Worm (Caenorhabditis elegans) whole organism, L2 larva: Measurements from ENCODE around the gene vps-11.
A peak's percentile ranks its signal among the peaks of the same experiment; 100 is the strongest.

Experiments
- C34F6.9 ChIP-seq: fragments of 150-350 bp; optimal IDR thresholded peaks from 2 replicates; lab custom pipeline; 2014; ENCODE audit warnings: missing biosample characterization, missing genetic modification characterization
- F13H6.1 ChIP-seq: sonication (generic microtip); optimal IDR thresholded peaks from 2 replicates; lab custom pipeline; 2016; ENCODE audit warnings: missing genetic modification characterization, missing compliant biosample characterization
- R02D3.7 ChIP-seq: fragments of 150-350 bp; optimal IDR thresholded peaks from 2 replicates; lab custom pipeline; 2014; ENCODE audit warnings: missing biosample characterization, missing genetic modification characterization
- Y55F3AM.14 ChIP-seq: fragments of 200-800 bp; sonication (Bioruptor generic); optimal IDR thresholded peaks from 2 replicates; lab custom pipeline; 2018; ENCODE audit warnings: mild to moderate bottlenecking, missing genetic modification characterization, missing compliant biosample characterization
- ZK546.5 ChIP-seq: sonication (generic microtip); optimal IDR thresholded peaks from 2 replicates; lab custom pipeline; 2017; ENCODE audit warnings: missing biosample characterization, missing genetic modification characterization
- alr-1 ChIP-seq: fragments of 150-350 bp; optimal IDR thresholded peaks from 2 replicates; lab custom pipeline; 2014; ENCODE audit warnings: missing biosample characterization, missing genetic modification characterization
- aly-2 ChIP-seq: fragments of 150-350 bp; optimal IDR thresholded peaks from 2 replicates; lab custom pipeline; 2014; ENCODE audit warnings: missing biosample characterization, missing genetic modification characterization
- ama-1 ChIP-seq: fragments of 150-350 bp; optimal IDR thresholded peaks from 2 replicates; lab custom pipeline; 2018; ENCODE audit warnings: inconsistent platforms
- blmp-1 ChIP-seq: sonication (generic microtip); optimal IDR thresholded peaks from 2 replicates; lab custom pipeline; 2017; ENCODE audit warnings: missing genetic modification characterization, mild to moderate bottlenecking, missing compliant biosample characterization, antibody characterized with exemption, moderate library complexity; ENCODE audit not compliant: insufficient read depth
- ceh-16 ChIP-seq: fragments of 150-350 bp; optimal IDR thresholded peaks from 2 replicates; lab custom pipeline; 2014; ENCODE audit warnings: missing biosample characterization, missing genetic modification characterization
- ceh-82 ChIP-seq: fragments of 150-350 bp; optimal IDR thresholded peaks from 2 replicates; lab custom pipeline; 2014; ENCODE audit warnings: missing biosample characterization, missing genetic modification characterization
- crh-2 ChIP-seq: sonication (generic microtip); optimal IDR thresholded peaks from 2 replicates; lab custom pipeline; 2017; ENCODE audit warnings: missing biosample characterization, missing genetic modification characterization
- dmd-4 ChIP-seq: sonication (generic microtip); optimal IDR thresholded peaks from 2 replicates; lab custom pipeline; 2017; ENCODE audit warnings: missing biosample characterization, missing genetic modification characterization
- egl-27 ChIP-seq: sonication (generic microtip); optimal IDR thresholded peaks from 3 replicates; lab custom pipeline; 2017; ENCODE audit warnings: missing biosample characterization, missing genetic modification reagents, missing genetic modification characterization
- elt-1 ChIP-seq: fragments of 150-350 bp; optimal IDR thresholded peaks from 2 replicates; lab custom pipeline; 2014; ENCODE audit warnings: missing biosample characterization, missing genetic modification characterization
- fos-1 ChIP-seq: fragments of 150-350 bp; optimal IDR thresholded peaks from 2 replicates; lab custom pipeline; 2014; ENCODE audit warnings: missing biosample characterization, missing genetic modification characterization
- gmeb-1 ChIP-seq: fragments of 150-350 bp; optimal IDR thresholded peaks from 2 replicates; lab custom pipeline; 2014; ENCODE audit warnings: missing biosample characterization, missing genetic modification characterization
- lin-11 ChIP-seq: fragments of 150-350 bp; sonication (generic microtip); optimal IDR thresholded peaks from 2 replicates; lab custom pipeline; 2014; ENCODE audit warnings: missing biosample characterization, missing genetic modification characterization, inconsistent platforms, mixed read lengths
- lin-13 ChIP-seq: fragments of 150-350 bp; optimal IDR thresholded peaks from 2 replicates; lab custom pipeline; 2014; ENCODE audit warnings: missing biosample characterization, missing genetic modification reagents, missing genetic modification characterization
- lin-39 ChIP-seq: fragments of 150-350 bp; optimal IDR thresholded peaks from 2 replicates; lab custom pipeline; 2014; ENCODE audit warnings: missing biosample characterization, missing genetic modification reagents, missing genetic modification characterization
- lsy-2 ChIP-seq, 2 experiments: fragments of 150-350 bp in 1 of 2; sonication (generic microtip) in 1 of 2; optimal IDR thresholded peaks; 2 replicates each; lab custom pipeline; 2014 to 2017; ENCODE audit warnings: missing biosample characterization in 2 of 2, missing genetic modification characterization in 2 of 2
- mab-5 ChIP-seq: fragments of 150-350 bp; optimal IDR thresholded peaks from 2 replicates; lab custom pipeline; 2014; ENCODE audit warnings: missing biosample characterization, missing genetic modification characterization
- mbf-1 ChIP-seq: sonication (generic microtip); optimal IDR thresholded peaks from 2 replicates; lab custom pipeline; 2017; ENCODE audit warnings: missing biosample characterization, missing genetic modification characterization
- mdl-1 ChIP-seq, 2 experiments: fragments of 150-350 bp in 1 of 2; sonication (generic microtip) in 1 of 2; optimal IDR thresholded peaks; 2 replicates each; lab custom pipeline; 2017; ENCODE audit warnings: missing biosample characterization in 2 of 2, missing genetic modification characterization in 2 of 2
- nhr-10 ChIP-seq: sonication (generic microtip); optimal IDR thresholded peaks from 2 replicates; lab custom pipeline; 2017; ENCODE audit warnings: missing biosample characterization, missing genetic modification characterization
- nhr-12 ChIP-seq: fragments of 150-350 bp; optimal IDR thresholded peaks from 2 replicates; lab custom pipeline; 2014; ENCODE audit warnings: missing biosample characterization, missing genetic modification characterization
- nhr-129 ChIP-seq: fragments of 150-350 bp; optimal IDR thresholded peaks from 2 replicates; lab custom pipeline; 2014; ENCODE audit warnings: missing biosample characterization, missing genetic modification characterization
- nhr-21 ChIP-seq: fragments of 150-350 bp; optimal IDR thresholded peaks from 2 replicates; lab custom pipeline; 2014; ENCODE audit warnings: missing biosample characterization, missing genetic modification characterization
- nhr-23 ChIP-seq: fragments of 150-350 bp; optimal IDR thresholded peaks from 2 replicates; lab custom pipeline; 2014; ENCODE audit warnings: missing biosample characterization, missing genetic modification reagents, missing genetic modification characterization
- nhr-25 ChIP-seq: fragments of 150-350 bp; sonication (generic microtip); optimal IDR thresholded peaks from 3 replicates; lab custom pipeline; 2014; ENCODE audit warnings: missing biosample characterization, missing genetic modification characterization
- nhr-77 ChIP-seq: fragments of 150-350 bp; optimal IDR thresholded peaks from 2 replicates; lab custom pipeline; 2014; ENCODE audit warnings: missing biosample characterization, missing genetic modification characterization
- peb-1 ChIP-seq: fragments of 150-350 bp; optimal IDR thresholded peaks from 2 replicates; lab custom pipeline; 2014; ENCODE audit warnings: missing biosample characterization, missing genetic modification characterization
- sem-4 ChIP-seq: fragments of 150-350 bp; optimal IDR thresholded peaks from 2 replicates; lab custom pipeline; 2014; ENCODE audit warnings: missing biosample characterization, missing genetic modification reagents, missing genetic modification characterization
- sma-3 ChIP-seq: sonication (generic microtip); optimal IDR thresholded peaks from 2 replicates; lab custom pipeline; 2016; ENCODE audit warnings: missing genetic modification reagents, missing genetic modification characterization, missing compliant biosample characterization
- sma-9 ChIP-seq, 2 experiments: fragments of 150-350 bp in 1 of 2; sonication (generic microtip) in 1 of 2; optimal IDR thresholded peaks; 2 replicates each; lab custom pipeline; 2014 to 2016; ENCODE audit warnings: missing genetic modification characterization in 2 of 2, mild to moderate bottlenecking in 1 of 2, missing biosample characterization in 1 of 2, missing compliant biosample characterization in 1 of 2, missing genetic modification reagents in 1 of 2, moderate library complexity in 1 of 2
- unc-55 ChIP-seq: fragments of 150-350 bp; sonication (generic microtip); optimal IDR thresholded peaks from 3 replicates; lab custom pipeline; 2014; ENCODE audit warnings: missing biosample characterization, missing genetic modification reagents, missing genetic modification characterization
- ztf-11 ChIP-seq: sonication (generic microtip); optimal IDR thresholded peaks from 2 replicates; lab custom pipeline; 2017; ENCODE audit warnings: missing biosample characterization, missing genetic modification characterization
- ztf-4 ChIP-seq: fragments of 150-350 bp; optimal IDR thresholded peaks from 2 replicates; lab custom pipeline; 2014; ENCODE audit warnings: missing biosample characterization, missing genetic modification characterization

vps-11 gene

ce11 chrII:10838550-10838949, 45.3 kb upstream of the vps-11 start:
- no peak for TF ChIP-seq nhr-12 (tag; lab: Kevin White, UChicago)
- no peak for TF ChIP-seq ZK546.5 (tag; lab: Kevin White, UChicago)
- no peak for TF ChIP-seq blmp-1 (tag; lab: Kevin White, UChicago)
- no peak for TF ChIP-seq mab-5
- no peak for TF ChIP-seq sma-9 (GFP tag; optimal IDR thresholded peaks at IDR 0.05; lab: Kevin White, UChicago)
- TF ChIP-seq sma-9 (tag; optimal IDR thresholded peaks at IDR 0.05; lab: Kevin White, UChicago): no peak
- TF ChIP-seq ceh-16 (tag; lab: Kevin White, UChicago): no peak
- no peak for TF ChIP-seq aly-2
- TF ChIP-seq lin-11: no peak

ce11 chrII:10834717-10835116, 41.4 kb upstream of the vps-11 start:
- TF ChIP-seq ceh-16 (tag; lab: Kevin White, UChicago) (no peak), blmp-1 (tag; lab: Kevin White, UChicago) (no peak), peb-1 (tag; lab: Kevin White, UChicago) (no peak), dmd-4 (tag; lab: Kevin White, UChicago) (no peak), unc-55 (no peak), sem-4 (tag; lab: Kevin White, UChicago) (no peak), nhr-21 (tag; lab: Kevin White, UChicago) (no peak), lin-11 (no peak), sma-9 (GFP tag; optimal IDR thresholded peaks at IDR 0.05; lab: Kevin White, UChicago) (no peak), sma-9 (tag; optimal IDR thresholded peaks at IDR 0.05; lab: Kevin White, UChicago) (no peak), nhr-12 (tag; lab: Kevin White, UChicago) (no peak), alr-1 (tag; lab: Kevin White, UChicago) (no peak), Y55F3AM.14 (GFP tag; lab: Kevin White, UChicago) (no peak), ZK546.5 (tag; lab: Kevin White, UChicago) (no peak), gmeb-1 (no peak), fos-1 (tag; lab: Kevin White, UChicago) (no peak), nhr-77 (tag; lab: Kevin White, UChicago) (no peak), nhr-25 (no peak)

- no peak for TF ChIP-seq peb-1 (tag; lab: Kevin White, UChicago)
- TF ChIP-seq aly-2: no peak
- no peak for TF ChIP-seq nhr-23 (tag; lab: Kevin White, UChicago)
These were observed 36.3 kb upstream of the vps-11 start for ce11 chrII:10829572-10829971.

ce11 chrII:10829081-10829480, 35.8 kb upstream of the vps-11 start, which contains the start of gene VM106R.1:
VM106R.1 (minus strand) TSS chrII:10829181.
- no peak for TF ChIP-seq ceh-82 (tag; lab: Kevin White, UChicago)

ce11 chrII:10824046-10824445, 30.8 kb upstream of the vps-11 start, which contains the start of the genes R06F6.12 and mix-1:
R06F6.12 (minus strand) TSS chrII:10824081.
mix-1 (plus strand) TSS chrII:10824246.
- peak; percentile 21 for TF ChIP-seq crh-2 (tag; lab: Kevin White, UChicago)
- TF ChIP-seq ceh-82 (tag; lab: Kevin White, UChicago): no peak
- TF ChIP-seq lin-39 (tag; lab: Kevin White, UChicago): no peak
- TF ChIP-seq unc-55: peak; percentile 85
- peak; percentile 54 to 83 for TF ChIP-seq lsy-2 (tag; optimal IDR thresholded peaks at IDR 0.05; lab: Kevin White, UChicago)
- peak; percentile 45 for TF ChIP-seq nhr-25
- TF ChIP-seq nhr-21 (tag; lab: Kevin White, UChicago): peak; percentile 31
- TF ChIP-seq mdl-1 (tag; optimal IDR thresholded peaks at IDR 0.05; lab: Kevin White, UChicago): no peak
- no peak for TF ChIP-seq egl-27
- TF ChIP-seq sma-9 (GFP tag; optimal IDR thresholded peaks at IDR 0.05; lab: Kevin White, UChicago): peak; percentile 41
- no peak for TF ChIP-seq sma-9 (tag; optimal IDR thresholded peaks at IDR 0.05; lab: Kevin White, UChicago)
- no peak for TF ChIP-seq mbf-1 (tag; lab: Kevin White, UChicago)
- TF ChIP-seq Y55F3AM.14 (GFP tag; lab: Kevin White, UChicago): no peak
- peak; percentile 30 for TF ChIP-seq lin-13 (GFP tag; lab: Kevin White, UChicago)
- TF ChIP-seq nhr-77 (tag; lab: Kevin White, UChicago): no peak
- TF ChIP-seq ztf-11 (tag; lab: Kevin White, UChicago): no peak
- peak; percentile 29 for TF ChIP-seq sma-3 (GFP tag; lab: Kevin White, UChicago)
- TF ChIP-seq ztf-4: peak; percentile 23
- TF ChIP-seq nhr-129 (tag; lab: Kevin White, UChicago): peak; percentile 48
- TF ChIP-seq gmeb-1: peak; percentile 83
- TF ChIP-seq elt-1 (tag; lab: Kevin White, UChicago): no peak
- TF ChIP-seq nhr-10 (tag; lab: Kevin White, UChicago): no peak
- no peak for TF ChIP-seq alr-1 (tag; lab: Kevin White, UChicago)
- no peak for TF ChIP-seq ZK546.5 (tag; lab: Kevin White, UChicago)
- no peak for TF ChIP-seq nhr-23 (tag; lab: Kevin White, UChicago)
- TF ChIP-seq F13H6.1 (tag; lab: Kevin White, UChicago): peak; percentile 20
- TF ChIP-seq aly-2: no peak
- no peak for TF ChIP-seq R02D3.7
- TF ChIP-seq C34F6.9 (tag; lab: Kevin White, UChicago): peak; percentile 64
- peak; percentile 30 for TF ChIP-seq ama-1 (lab: Kevin White, UChicago)
- TF ChIP-seq lin-11: peak; percentile 36
